Fruit fly (Drosophila melanogaster): Measurements from ENCODE around the gene CG4364.
A peak's percentile ranks its signal among the peaks of the same experiment; 100 is the strongest.

Gene CG4364

dm6 chr2L:9711107-9711585, at the start of gene CG4364:
Gene CG4364 (minus strand): TSS chr2L:9711271.
- no peak for TF ChIP-seq CG17801 (GFP tag; optimal IDR thresholded peaks at IDR 0.05; ENCODE audit: partially characterized antibody)

dm6 chr2L:9758856-9759255, 47.8 kb upstream of the CG4364 start:
- no peak for TF ChIP-seq CG17801 (GFP tag; optimal IDR thresholded peaks at IDR 0.05; ENCODE audit: partially characterized antibody)

- peak; percentile 61 for TF ChIP-seq CG17801 (GFP tag; optimal IDR thresholded peaks at IDR 0.05; ENCODE audit: partially characterized antibody)
Measured at dm6 chr2L:9757990-9758814, 47.1 kb upstream of the CG4364 start, which contains the start of gene zf30C. Gene zf30C (plus strand): TSS chr2L:9758342.

- no peak for TF ChIP-seq CG17801 (GFP tag; optimal IDR thresholded peaks at IDR 0.05; ENCODE audit: partially characterized antibody)
Measured at dm6 chr2L:9754817-9755216, 43.7 kb upstream of the CG4364 start.

dm6 chr2L:9753357-9753756, 42.3 kb upstream of the CG4364 start:
- TF ChIP-seq CG17801 (GFP tag; optimal IDR thresholded peaks at IDR 0.05; ENCODE audit: partially characterized antibody), result no peak

dm6 chr2L:9749745-9750144, 38.7 kb upstream of the CG4364 start, which contains the start of gene Cyp4e3:
Gene Cyp4e3 (minus strand): TSS chr2L:9750071.
- no peak for TF ChIP-seq CG17801 (GFP tag; optimal IDR thresholded peaks at IDR 0.05; ENCODE audit: partially characterized antibody)

dm6 chr2L:9746236-9747225, 35.5 kb upstream of the CG4364 start, which contains the start of gene Nckx30C:
Gene Nckx30C (minus strand): TSS chr2L:9746495.
- no peak for TF ChIP-seq CG17801 (GFP tag; optimal IDR thresholded peaks at IDR 0.05; ENCODE audit: partially characterized antibody)

dm6 chr2L:9744634-9745033, 33.6 kb upstream of the CG4364 start:
- no peak for TF ChIP-seq CG17801 (GFP tag; optimal IDR thresholded peaks at IDR 0.05; ENCODE audit: partially characterized antibody)

dm6 chr2L:9743823-9744222, 32.8 kb upstream of the CG4364 start:
- TF ChIP-seq CG17801 (GFP tag; optimal IDR thresholded peaks at IDR 0.05; ENCODE audit: partially characterized antibody), result no peak

dm6 chr2L:9739685-9740084, 28.6 kb upstream of the CG4364 start:
- no peak for TF ChIP-seq CG17801 (GFP tag; optimal IDR thresholded peaks at IDR 0.05; ENCODE audit: partially characterized antibody)

dm6 chr2L:9737803-9738202, 26.7 kb upstream of the CG4364 start:
- TF ChIP-seq CG17801 (GFP tag; optimal IDR thresholded peaks at IDR 0.05; ENCODE audit: partially characterized antibody), result no peak

dm6 chr2L:9737360-9737759, 26.3 kb upstream of the CG4364 start:
- TF ChIP-seq CG17801 (GFP tag; optimal IDR thresholded peaks at IDR 0.05; ENCODE audit: partially characterized antibody), result no peak

- no peak for TF ChIP-seq CG17801 (GFP tag; optimal IDR thresholded peaks at IDR 0.05; ENCODE audit: partially characterized antibody)
Measured at dm6 chr2L:9736000-9736695, 25.1 kb upstream of the CG4364 start, which contains the start of gene CG13117. Gene CG13117 (plus strand): TSS chr2L:9736645.

- no peak for TF ChIP-seq CG17801 (GFP tag; optimal IDR thresholded peaks at IDR 0.05; ENCODE audit: partially characterized antibody)
Measured at dm6 chr2L:9734134-9734533, 23.1 kb upstream of the CG4364 start.

dm6 chr2L:9731269-9731668, 20.2 kb upstream of the CG4364 start:
- TF ChIP-seq CG17801 (GFP tag; optimal IDR thresholded peaks at IDR 0.05; ENCODE audit: partially characterized antibody), result no peak
